Fruit fly (Drosophila melanogaster) whole organism, embryonic: ENCODE results near the gene Gmppb.

Experiments used
- Abd-B ChIP-seq: fragments of 200-800 bp; sonication (Bioruptor generic); optimal IDR thresholded peaks from 2 replicates; lab custom pipeline; 2018; ENCODE audit warnings: missing biosample characterization, mild to moderate bottlenecking, missing genetic modification characterization, moderate library complexity
- Atf3 ChIP-seq: fragments of 200-800 bp; sonication (Bioruptor generic); optimal IDR thresholded peaks from 3 replicates; lab custom pipeline; 2016; ENCODE audit warnings: missing biosample characterization, missing genetic modification characterization
- CG10267 ChIP-seq: fragments of 200-800 bp; sonication (Bioruptor generic); optimal IDR thresholded peaks from 2 replicates; lab custom pipeline; 2018; ENCODE audit warnings: missing biosample characterization, mild to moderate bottlenecking, missing genetic modification characterization, moderate library complexity
- CG12391 ChIP-seq: fragments of 200-800 bp; sonication (Bioruptor generic); optimal IDR thresholded peaks from 3 replicates; lab custom pipeline; 2018; ENCODE audit warnings: missing biosample characterization, mild to moderate bottlenecking, missing genetic modification characterization, moderate library complexity
- CG14050 ChIP-seq: fragments of 200-800 bp; sonication (Bioruptor generic); IDR thresholded peaks from 3 replicates; pipeline ENCODE4 v1.3.6; 2022; ENCODE audit warnings: missing biosample characterization, missing genetic modification characterization
- CG1647 ChIP-seq: fragments of 200-800 bp; sonication (Bioruptor generic); optimal IDR thresholded peaks from 3 replicates; lab custom pipeline; 2016; ENCODE audit warnings: missing biosample characterization, missing genetic modification characterization
- CG17328 ChIP-seq: fragments of 200-800 bp; sonication (Bioruptor generic); IDR thresholded peaks from 2 replicates; pipeline ENCODE4 v1.3.6; 2022; ENCODE audit warnings: missing biosample characterization, missing genetic modification characterization
- CG18011 ChIP-seq: fragments of 200-800 bp; sonication (Bioruptor generic); optimal IDR thresholded peaks from 2 replicates; lab custom pipeline; 2017; ENCODE audit warnings: missing biosample characterization, missing genetic modification characterization, mild to moderate bottlenecking, moderate library complexity, missing genotype
- CG2129 ChIP-seq: fragments of 200-800 bp; sonication (Bioruptor generic); IDR thresholded peaks from 2 replicates; pipeline ENCODE4 v1.3.6; 2022; ENCODE audit warnings: missing biosample characterization, missing genetic modification characterization; ENCODE audit not compliant: partially characterized antibody
- CG3065 ChIP-seq: fragments of 200-800 bp; sonication (Bioruptor generic); optimal IDR thresholded peaks from 2 replicates; lab custom pipeline; 2016; ENCODE audit warnings: missing biosample characterization, missing genetic modification characterization
- CG34376 ChIP-seq: fragments of 200-800 bp; sonication (Bioruptor generic); optimal IDR thresholded peaks from 2 replicates; lab custom pipeline; 2018; ENCODE audit warnings: missing biosample characterization, mild to moderate bottlenecking, missing genetic modification characterization
- CG34422 ChIP-seq: fragments of 200-800 bp; sonication (Bioruptor generic); IDR thresholded peaks from 3 replicates; pipeline ENCODE4 v1.3.6; 2022; ENCODE audit warnings: missing biosample characterization, missing genetic modification characterization
- CG4730 ChIP-seq: fragments of 200-800 bp; sonication (Bioruptor generic); IDR thresholded peaks from 2 replicates; pipeline ENCODE4 v1.3.6; 2022; ENCODE audit warnings: missing biosample characterization, missing genetic modification characterization
- CG5953 ChIP-seq: fragments of 200-800 bp; sonication (Bioruptor generic); IDR thresholded peaks from 2 replicates; pipeline ENCODE4 v1.3.6; 2022; ENCODE audit warnings: missing biosample characterization, missing genetic modification characterization
- CG6272 ChIP-seq: fragments of 200-800 bp; sonication (Bioruptor generic); IDR thresholded peaks from 2 replicates; pipeline ENCODE4 v1.3.6; 2022; ENCODE audit warnings: missing biosample characterization, missing genetic modification characterization
- CG7372 ChIP-seq: fragments of 200-800 bp; sonication (Bioruptor generic); IDR thresholded peaks from 2 replicates; pipeline ENCODE4 v1.3.6; 2022; ENCODE audit warnings: missing biosample characterization, missing genetic modification characterization
- CG8388 ChIP-seq: fragments of 200-800 bp; sonication (Bioruptor generic); optimal IDR thresholded peaks from 2 replicates; lab custom pipeline; 2019; ENCODE audit warnings: missing biosample characterization, mild to moderate bottlenecking, missing genetic modification characterization, moderate library complexity
- CG8765 ChIP-seq: fragments of 200-800 bp; sonication (Bioruptor generic); IDR thresholded peaks from 2 replicates; pipeline ENCODE4 v1.3.6; 2022; ENCODE audit warnings: missing biosample characterization, missing genetic modification characterization
- Chrac-16 ChIP-seq: fragments of 200-800 bp; sonication (Bioruptor generic); optimal IDR thresholded peaks from 3 replicates; lab custom pipeline; 2016; ENCODE audit warnings: missing biosample characterization, missing genetic modification characterization
- CkIIα-i1 ChIP-seq: fragments of 200-800 bp; sonication (Bioruptor generic); IDR thresholded peaks from 2 replicates; pipeline ENCODE4 v1.3.6; 2022; ENCODE audit warnings: missing biosample characterization, missing genetic modification characterization
- Dll ChIP-seq: fragments of 200-800 bp; sonication (Bioruptor generic); IDR thresholded peaks from 4 replicates; pipeline ENCODE4 v1.3.6; 2022; ENCODE audit warnings: missing biosample characterization, missing genetic modification characterization; ENCODE audit not compliant: partially characterized antibody
- HLH3B ChIP-seq: fragments of 200-800 bp; sonication (Bioruptor generic); IDR thresholded peaks from 2 replicates; pipeline ENCODE4 v1.3.6; 2022; ENCODE audit warnings: missing biosample characterization, missing genetic modification characterization
- Hr39 ChIP-seq: fragments of >200 bp; optimal IDR thresholded peaks from 2 replicates; lab custom pipeline; 2017
- Hr78 ChIP-seq, 2 experiments: fragments of 200-800 bp in 1 of 2; fragments of >200 bp in 1 of 2; sonication (Bioruptor generic) in 1 of 2; optimal IDR thresholded peaks; 2 replicates each; lab custom pipeline; 2017 to 2019; ENCODE audit warnings: missing biosample characterization in 2 of 2, missing genetic modification characterization in 2 of 2, mild to moderate bottlenecking in 1 of 2, moderate library complexity in 1 of 2
- Hsf ChIP-seq: fragments of 200-800 bp; sonication (Bioruptor generic); optimal IDR thresholded peaks from 3 replicates; lab custom pipeline; 2016; ENCODE audit warnings: missing biosample characterization, missing genetic modification characterization
- Lpt ChIP-seq: fragments of >200 bp; optimal IDR thresholded peaks from 2 replicates; lab custom pipeline; 2018; ENCODE audit warnings: missing biosample characterization, missing genetic modification characterization
- Oli ChIP-seq: fragments of 200-800 bp; sonication (Bioruptor generic); optimal IDR thresholded peaks from 2 replicates; lab custom pipeline; 2018; ENCODE audit warnings: missing biosample characterization, mild to moderate bottlenecking, missing genetic modification characterization, moderate library complexity
- Scr ChIP-seq: fragments of 200-800 bp; sonication (Bioruptor generic); IDR thresholded peaks from 2 replicates; pipeline ENCODE4 v1.3.6; 2022; ENCODE audit warnings: missing biosample characterization, missing genetic modification characterization; ENCODE audit not compliant: partially characterized antibody
- Six4 ChIP-seq: fragments of 200-800 bp; sonication (Bioruptor generic); optimal IDR thresholded peaks from 2 replicates; lab custom pipeline; 2016; ENCODE audit warnings: missing biosample characterization, missing genetic modification characterization
- Sox102F ChIP-seq: fragments of 200-800 bp; sonication (Bioruptor generic); optimal IDR thresholded peaks from 2 replicates; lab custom pipeline; 2018; ENCODE audit warnings: missing biosample characterization, mild to moderate bottlenecking, missing genetic modification characterization, moderate library complexity
- Usf ChIP-seq: fragments of 200-800 bp; sonication (Bioruptor generic); optimal IDR thresholded peaks from 2 replicates; lab custom pipeline; 2017; ENCODE audit warnings: missing genotype, missing biosample characterization, missing genetic modification characterization
- chinmo ChIP-seq: fragments of 200-800 bp; sonication (Bioruptor generic); IDR thresholded peaks from 4 replicates; pipeline ENCODE4 v1.3.6; 2022; ENCODE audit warnings: missing biosample characterization, missing genetic modification characterization; ENCODE audit not compliant: partially characterized antibody
- croc ChIP-seq: fragments of 200-800 bp; sonication (Bioruptor generic); conservative IDR thresholded peaks from 3 replicates; pipeline ENCODE4 v1.3.6; 2022; ENCODE audit warnings: missing biosample characterization, missing genetic modification characterization
- danr ChIP-seq: fragments of 200-800 bp; sonication (Bioruptor generic); IDR thresholded peaks from 2 replicates; pipeline ENCODE4 v1.3.6; 2022; ENCODE audit warnings: missing biosample characterization, missing genetic modification characterization
- gcm ChIP-seq: fragments of 200-800 bp; sonication (Bioruptor generic); optimal IDR thresholded peaks from 2 replicates; lab custom pipeline; 2019; ENCODE audit warnings: missing biosample characterization, mild to moderate bottlenecking, missing genetic modification characterization, moderate library complexity
- gro ChIP-seq: fragments of 200-800 bp; sonication (Bioruptor generic); optimal IDR thresholded peaks from 2 replicates; lab custom pipeline; 2016; ENCODE audit warnings: missing biosample characterization, missing genetic modification characterization
- hkb ChIP-seq, 2 experiments: fragments of 200-800 bp in 1 of 2; fragments of >200 bp in 1 of 2; sonication (Bioruptor generic) in 1 of 2; IDR thresholded peaks in 1 of 2; optimal IDR thresholded peaks in 1 of 2; 2 replicates each; pipeline versions ENCODE4 v1.3.6 to Lab custom; 2017 to 2022; ENCODE audit warnings: missing biosample characterization in 1 of 2, missing genetic modification characterization in 1 of 2
- jigr1 ChIP-seq: fragments of 200-800 bp; sonication (Bioruptor generic); IDR thresholded peaks from 3 replicates; pipeline ENCODE4 v1.3.6; 2022; ENCODE audit warnings: missing biosample characterization, missing genetic modification characterization
- peb ChIP-seq: fragments of 200-800 bp; sonication (Bioruptor generic); IDR thresholded peaks from 2 replicates; pipeline ENCODE4 v1.3.6; 2022; ENCODE audit warnings: missing biosample characterization, missing genetic modification characterization
- prd ChIP-seq, 3 experiments: fragments of >200 bp in 2 of 3; fragments of 200-800 bp in 1 of 3; sonication (Bioruptor generic) in 1 of 3; optimal IDR thresholded peaks in 2 of 3; IDR thresholded peaks in 1 of 3; 2 replicates in 2 of 3; 3 replicates in 1 of 3; pipeline versions ENCODE4 v1.3.6 to Lab custom; 2017 to 2022; ENCODE audit warnings: missing biosample characterization in 1 of 3, missing genetic modification characterization in 1 of 3
- pros ChIP-seq: fragments of 200-800 bp; sonication (Bioruptor generic); optimal IDR thresholded peaks from 3 replicates; lab custom pipeline; 2019; ENCODE audit warnings: missing biosample characterization, mild to moderate bottlenecking, missing genetic modification characterization, moderate library complexity
- stc ChIP-seq: fragments of 200-800 bp; sonication (Bioruptor generic); IDR thresholded peaks from 2 replicates; pipeline ENCODE4 v1.3.6; 2022; ENCODE audit warnings: missing biosample characterization, missing genetic modification characterization
- tap ChIP-seq: fragments of 200-800 bp; optimal IDR thresholded peaks from 3 replicates; lab custom pipeline; 2019; ENCODE audit warnings: missing biosample characterization, mild to moderate bottlenecking, missing genetic modification characterization, moderate library complexity
- tin ChIP-seq: fragments of 200-800 bp; sonication (Bioruptor generic); optimal IDR thresholded peaks from 3 replicates; lab custom pipeline; 2016; ENCODE audit warnings: missing biosample characterization, missing genetic modification characterization
- tio ChIP-seq: fragments of 200-800 bp; sonication (Bioruptor generic); optimal IDR thresholded peaks from 2 replicates; lab custom pipeline; 2017; ENCODE audit warnings: missing biosample characterization, missing genetic modification characterization, inconsistent platforms
- tup ChIP-seq: fragments of 200-800 bp; sonication (Bioruptor generic); optimal IDR thresholded peaks from 2 replicates; lab custom pipeline; 2016; ENCODE audit warnings: missing biosample characterization, mild to moderate bottlenecking, missing genetic modification characterization, moderate library complexity
- zen ChIP-seq: fragments of 200-800 bp; sonication (Bioruptor generic); optimal IDR thresholded peaks from 3 replicates; lab custom pipeline; 2018; ENCODE audit warnings: missing biosample characterization, mild to moderate bottlenecking, missing genetic modification characterization, moderate library complexity

Gmppb gene

DNA sequence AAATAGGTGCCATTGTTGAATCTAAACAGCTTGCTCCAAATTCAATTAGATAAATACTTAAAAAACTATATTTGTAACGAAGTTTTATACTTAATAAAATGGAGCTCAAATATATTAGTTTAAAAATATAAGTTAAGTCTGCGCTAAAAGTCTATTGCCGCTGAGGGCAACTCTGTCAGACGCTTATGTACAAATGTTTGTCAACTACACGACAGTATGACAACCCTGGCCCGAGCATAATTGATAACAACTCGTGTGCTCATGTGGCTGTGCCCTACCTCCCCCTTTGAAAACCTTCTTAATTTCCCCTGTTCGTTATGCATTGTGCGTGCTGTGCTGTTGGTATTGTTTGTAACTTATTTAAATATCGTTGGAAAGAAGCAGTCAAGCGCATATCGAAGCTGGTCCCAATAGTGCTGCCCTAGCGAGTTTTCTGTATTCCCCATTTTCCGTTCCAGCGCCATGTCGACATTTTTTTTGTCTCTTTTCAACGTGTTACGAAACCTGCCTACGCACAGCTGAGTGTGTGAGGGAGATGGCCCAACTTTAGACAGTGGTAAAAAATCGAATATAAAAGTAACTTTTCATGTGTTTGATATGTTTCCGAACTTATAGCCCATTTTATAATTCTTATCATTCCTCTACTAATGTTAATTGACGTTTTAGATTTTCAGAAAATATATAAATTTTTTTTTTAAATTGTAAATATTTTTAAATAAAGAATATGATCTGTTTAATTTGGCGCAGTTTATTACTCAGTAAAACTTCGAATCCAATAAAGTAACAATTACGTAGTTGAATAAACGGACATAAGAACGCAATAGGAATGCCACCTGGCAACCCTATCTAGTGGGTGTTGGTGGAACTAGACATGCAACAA is 6.2 kb upstream of the Gmppb start (continued):
- no peak for TF ChIP-seq CG2129 (GFP tag; lab: Robert Waterston, UW)
- TF ChIP-seq Hr39 (lab: Kevin White, UChicago): no peak
- TF ChIP-seq CG4730 (GFP tag; lab: Robert Waterston, UW): 0 out of 2 replicates have a peak, but pooled peaks have one; percentile 24
- peak; percentile 48 for TF ChIP-seq Chrac-16
- TF ChIP-seq stc (GFP tag; lab: Robert Waterston, UW): peak; percentile 61; the same call in 1 of the 2 replicates
- TF ChIP-seq CG14050: peak; percentile 13; the same call in 1 of the 3 replicates
- peak; percentile 64 for TF ChIP-seq Abd-B (GFP tag; lab: Kevin White, UChicago)
- no peak for TF ChIP-seq prd (optimal IDR thresholded peaks at IDR 0.05; lab: Kevin White, UChicago)
- TF ChIP-seq prd (GFP tag; IDR thresholded peaks at IDR 0.05; lab: Robert Waterston, UW): peak; percentile 55
- peak; percentile 42 for TF ChIP-seq CG17328 (GFP tag; lab: Robert Waterston, UW)
- TF ChIP-seq Atf3 (GFP tag; lab: Kevin White, UChicago): peak; percentile 22
- TF ChIP-seq peb: no peak
- peak; percentile 62 for TF ChIP-seq pros (GFP tag; lab: Kevin White, UChicago)
- TF ChIP-seq HLH3B: no peak; the same call in 1 of the 2 replicates
- TF ChIP-seq CkIIα-i1 (GFP tag; lab: Robert Waterston, UW): no peak
- TF ChIP-seq CG3065 (GFP tag; lab: Kevin White, UChicago): no peak
- TF ChIP-seq tio (GFP tag; lab: Kevin White, UChicago): peak; percentile 26
- TF ChIP-seq croc (GFP tag; lab: Robert Waterston, UW): no peak
- TF ChIP-seq hkb (optimal IDR thresholded peaks at IDR 0.05; lab: Kevin White, UChicago): no peak
- TF ChIP-seq hkb (GFP tag; IDR thresholded peaks at IDR 0.05; lab: Robert Waterston, UW): peak; percentile 65
- no peak for TF ChIP-seq jigr1
- TF ChIP-seq tup (GFP tag; lab: Kevin White, UChicago): no peak
- TF ChIP-seq Six4: no peak
- TF ChIP-seq Hsf: no peak
- TF ChIP-seq CG34376 (GFP tag; lab: Kevin White, UChicago): no peak
- TF ChIP-seq CG6272 (GFP tag; lab: Robert Waterston, UW): no peak
- TF ChIP-seq zen (tag; lab: Kevin White, UChicago): peak; percentile 28
- peak; percentile 70 for TF ChIP-seq Oli (tag; lab: Kevin White, UChicago)
- peak; percentile 62 for TF ChIP-seq tap (tag; lab: Kevin White, UChicago)
- TF ChIP-seq CG5953 (GFP tag; lab: Robert Waterston, UW): peak; percentile 18; the same call in 1 of the 2 replicates
- peak; percentile 84 for TF ChIP-seq CG12391 (tag; lab: Kevin White, UChicago)
- 0 out of 2 replicates have a peak, but pooled peaks have one; percentile 40 for TF ChIP-seq CG7372 (GFP tag; lab: Robert Waterston, UW)
- TF ChIP-seq CG18011 (GFP tag; lab: Kevin White, UChicago): no peak
- peak; percentile 83; the same call in 1 of the 4 replicates for TF ChIP-seq chinmo (GFP tag; lab: Robert Waterston, UW)
- no peak for TF ChIP-seq CG8765 (GFP tag; lab: Robert Waterston, UW)
- no peak for TF ChIP-seq tin (GFP tag; lab: Kevin White, UChicago)
- no peak for TF ChIP-seq Lpt (GFP tag; lab: Kevin White, UChicago)
- no peak for TF ChIP-seq Scr (GFP tag; lab: Robert Waterston, UW)
- no peak for TF ChIP-seq Usf (GFP tag; lab: Kevin White, UChicago)
- no peak for TF ChIP-seq CG1647
- no peak for TF ChIP-seq Dll (GFP tag; lab: Robert Waterston, UW)
- peak; percentile 83 for TF ChIP-seq Sox102F (GFP tag; lab: Kevin White, UChicago)
- peak; percentile 71 for TF ChIP-seq CG10267 (tag; lab: Kevin White, UChicago)
- no peak for TF ChIP-seq Hr78 (GFP tag; optimal IDR thresholded peaks at IDR 0.05; lab: Kevin White, UChicago)
- TF ChIP-seq CG8388 (GFP tag; lab: Kevin White, UChicago): peak; percentile 76
- no peak for TF ChIP-seq gro
- TF ChIP-seq danr (GFP tag; lab: Robert Waterston, UW): no peak
- peak; percentile 72 for TF ChIP-seq gcm
- TF ChIP-seq CG34422: peak; percentile 70; the same call in 2 of the 3 replicates
